Fruit fly (Drosophila melanogaster): Measurements from ENCODE around the gene CG3857.

CG3857 gene

DNA sequence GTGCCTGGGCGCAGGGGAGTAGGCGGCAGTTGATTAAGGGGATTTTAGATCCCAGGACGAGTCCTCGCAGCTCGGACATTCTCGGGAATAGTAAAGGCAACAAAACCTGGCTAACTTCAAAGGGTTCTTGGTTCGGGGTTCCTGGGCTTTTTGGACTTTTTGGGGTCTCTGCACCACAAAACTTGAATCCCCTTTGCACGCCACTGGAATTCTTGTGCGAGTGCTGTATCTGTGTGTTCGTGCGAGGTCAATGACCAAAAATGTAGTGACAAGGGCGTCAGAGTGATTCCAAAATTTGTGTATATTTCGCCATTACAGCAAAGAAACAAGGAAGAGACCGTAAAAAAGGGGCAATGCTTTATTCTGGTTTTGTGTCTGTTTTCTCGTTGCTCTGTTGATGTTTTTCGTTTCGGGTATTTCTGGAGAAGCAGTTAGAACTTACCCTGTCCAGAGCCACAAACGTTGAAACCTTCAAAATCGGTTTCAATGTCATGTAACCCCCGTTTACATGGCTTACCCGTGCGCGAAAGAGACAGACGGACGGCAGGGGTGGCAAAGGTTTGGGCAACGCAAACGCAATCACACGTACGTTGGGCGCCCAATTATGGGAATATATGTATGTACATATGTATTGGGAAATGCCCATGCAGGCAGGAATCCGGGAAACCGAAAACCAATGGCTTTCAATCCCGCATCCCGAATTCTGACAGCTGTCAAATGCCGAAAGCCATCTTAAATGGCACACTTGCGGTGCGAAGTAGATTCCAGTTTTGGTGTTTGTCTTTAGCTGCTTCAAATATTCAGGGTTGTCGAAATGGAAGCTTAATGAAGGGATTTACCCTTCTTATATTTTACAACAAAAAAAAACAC, 4.6 kb upstream of the CG3857 start (continued):
- TF ChIP-seq CG8281 (tag; optimal IDR thresholded peaks at IDR 0.05), result no peak
- TF ChIP-seq bowl (GFP tag; IDR thresholded peaks at IDR 0.05), result no peak
- TF ChIP-seq nau (GFP tag; optimal IDR thresholded peaks at IDR 0.05), result no peak
- no peak for TF ChIP-seq Sox100B (GFP tag; optimal IDR thresholded peaks at IDR 0.05)
- TF ChIP-seq ase (GFP tag; IDR thresholded peaks at IDR 0.05), result peak; percentile 42; the same call in 1 of the 3 replicates
- TF ChIP-seq CG2202 (tag; optimal IDR thresholded peaks at IDR 0.05), result peak; percentile 45
- no peak for TF ChIP-seq CG34376 (GFP tag; optimal IDR thresholded peaks at IDR 0.05)
- TF ChIP-seq CG7357 (GFP tag; IDR thresholded peaks at IDR 0.05), result peak; percentile 50; the same call in 1 of the 3 replicates
- no peak for TF ChIP-seq CG18619 (GFP tag; optimal IDR thresholded peaks at IDR 0.05)
- peak; percentile 58 for TF ChIP-seq zfh2 (GFP tag; optimal IDR thresholded peaks at IDR 0.05)
- no peak for TF ChIP-seq CG6791 (GFP tag; IDR thresholded peaks at IDR 0.05; ENCODE audit: partially characterized antibody)
- TF ChIP-seq CG3281 (GFP tag; optimal IDR thresholded peaks at IDR 0.05), result peak; percentile 35
- TF ChIP-seq CG12769 (tag; optimal IDR thresholded peaks at IDR 0.05), result peak; percentile 44
- peak; percentile 14 for TF ChIP-seq CG15601 (tag; optimal IDR thresholded peaks at IDR 0.05)
- no peak for TF ChIP-seq ro (GFP tag; IDR thresholded peaks at IDR 0.05)
- TF ChIP-seq pnt (GFP tag; optimal IDR thresholded peaks at IDR 0.05), result peak; percentile 8
- no peak for TF ChIP-seq CG18011 (GFP tag; optimal IDR thresholded peaks at IDR 0.05)
- TF ChIP-seq toy (GFP tag; IDR thresholded peaks at IDR 0.05), result no peak
- TF ChIP-seq Hmx (GFP tag; optimal IDR thresholded peaks at IDR 0.05), result no peak
- TF ChIP-seq CG13287 (GFP tag; IDR thresholded peaks at IDR 0.05; ENCODE audit: partially characterized antibody), result no peak
- TF ChIP-seq Trl (optimal IDR thresholded peaks at IDR 0.05), result no peak
- peak; percentile 18 for TF ChIP-seq Trl (GFP tag; optimal IDR thresholded peaks at IDR 0.05)
- no peak for TF ChIP-seq B-H2 (GFP tag; optimal IDR thresholded peaks at IDR 0.05)
- no peak for TF ChIP-seq CG11696 (GFP tag; IDR thresholded peaks at IDR 0.05)
- peak in 1 of 2 experiments; percentile 87 for TF ChIP-seq bsh (GFP tag; optimal IDR thresholded peaks at IDR 0.05)
- no peak for TF ChIP-seq crol (GFP tag; IDR thresholded peaks at IDR 0.05)
- TF ChIP-seq CG1602 (GFP tag; optimal IDR thresholded peaks at IDR 0.05), result peak; percentile 27
- TF ChIP-seq D19A (tag; optimal IDR thresholded peaks at IDR 0.05), result no peak
- TF ChIP-seq exex (tag; optimal IDR thresholded peaks at IDR 0.05), result no peak
- TF ChIP-seq CG7928 (GFP tag; optimal IDR thresholded peaks at IDR 0.05), result no peak
- TF ChIP-seq BtbVII (GFP tag; optimal IDR thresholded peaks at IDR 0.05), result no peak
- TF ChIP-seq ems (GFP tag; optimal IDR thresholded peaks at IDR 0.05), result peak; percentile 30
- peak; percentile 52; the same call in 2 of the 3 replicates for TF ChIP-seq Optix (GFP tag; IDR thresholded peaks at IDR 0.05)
- TF ChIP-seq Abd-B (GFP tag; optimal IDR thresholded peaks at IDR 0.05), result peak; percentile 24
- TF ChIP-seq Ssrp (tag; optimal IDR thresholded peaks at IDR 0.05), result peak; percentile 71
- TF ChIP-seq esg (GFP tag; conservative IDR thresholded peaks at IDR 0.05), result peak; percentile 57; the same call in 1 of the 2 replicates
- TF ChIP-seq CG34224 (GFP tag; IDR thresholded peaks at IDR 0.05; ENCODE audit: partially characterized antibody), result no peak
- no peak for TF ChIP-seq Fer2 (tag; optimal IDR thresholded peaks at IDR 0.05)
- no peak for TF ChIP-seq CG15073 (GFP tag; optimal IDR thresholded peaks at IDR 0.05)
- no peak for TF ChIP-seq CG16863 (GFP tag; optimal IDR thresholded peaks at IDR 0.05)
- no peak for TF ChIP-seq Stat92E (GFP tag; optimal IDR thresholded peaks at IDR 0.05)
- peak; percentile 22; the same call in 1 of the 2 replicates for TF ChIP-seq gsb (GFP tag; IDR thresholded peaks at IDR 0.05)
- TF ChIP-seq CG1529 (GFP tag; optimal IDR thresholded peaks at IDR 0.05), result no peak
- no peak for TF ChIP-seq cad (GFP tag; optimal IDR thresholded peaks at IDR 0.05)
- TF ChIP-seq ap (GFP tag; IDR thresholded peaks at IDR 0.05), result peak; percentile 48
- TF ChIP-seq NFAT (GFP tag; IDR thresholded peaks at IDR 0.05), result no peak
- TF ChIP-seq CG13624 (GFP tag; optimal IDR thresholded peaks at IDR 0.05), result no peak
- peak; percentile 20 for TF ChIP-seq Hr3 (GFP tag; optimal IDR thresholded peaks at IDR 0.05)
- peak; percentile 72 for TF ChIP-seq gem (tag; optimal IDR thresholded peaks at IDR 0.05)

All from whole organism, embryonic.